Fruit fly (Drosophila melanogaster) whole organism, embryonic: ENCODE results near the gene CG5966.

ENCODE experiments used
- ATbp ChIP-seq: fragments of 200-800 bp; sonication (Bioruptor generic); optimal IDR thresholded peaks from 2 replicates; lab custom pipeline; 2017; ENCODE audit warnings: missing biosample characterization, mild to moderate bottlenecking, missing genetic modification characterization, missing genetic modification reagents
- Atf6 ChIP-seq: fragments of 200-800 bp; sonication (Bioruptor generic); IDR thresholded peaks from 2 replicates; pipeline ENCODE4 v1.3.6; 2022; ENCODE audit warnings: missing biosample characterization, missing genetic modification characterization
- Bdp1 ChIP-seq: fragments of 200-800 bp; sonication (Bioruptor generic); optimal IDR thresholded peaks from 3 replicates; lab custom pipeline; 2016; ENCODE audit warnings: missing biosample characterization, missing genetic modification characterization
- CG10321 ChIP-seq: fragments of 200-800 bp; sonication (Bioruptor generic); IDR thresholded peaks from 2 replicates; pipeline ENCODE4 v1.3.6; 2022; ENCODE audit warnings: missing biosample characterization, missing genetic modification characterization
- CG10366 ChIP-seq: fragments of 200-800 bp; sonication (Bioruptor generic); IDR thresholded peaks from 2 replicates; pipeline ENCODE4 v1.3.6; 2022; ENCODE audit warnings: missing biosample characterization, missing genetic modification characterization
- CG11456 ChIP-seq: fragments of 200-800 bp; sonication (Bioruptor generic); IDR thresholded peaks from 3 replicates; pipeline ENCODE4 v1.3.6; 2022; ENCODE audit warnings: missing biosample characterization, missing genetic modification characterization
- CG11723 ChIP-seq: fragments of 200-800 bp; sonication (Bioruptor generic); optimal IDR thresholded peaks from 2 replicates; lab custom pipeline; 2017; ENCODE audit warnings: missing biosample characterization, mild to moderate bottlenecking, missing genetic modification characterization
- CG14860 ChIP-seq: fragments of 200-800 bp; sonication (Bioruptor generic); IDR thresholded peaks from 3 replicates; pipeline ENCODE4 v1.3.6; 2022; ENCODE audit warnings: missing biosample characterization, missing genetic modification characterization; ENCODE audit not compliant: partially characterized antibody
- CG15601 ChIP-seq: fragments of 200-800 bp; sonication (Bioruptor generic); optimal IDR thresholded peaks from 3 replicates; lab custom pipeline; 2019; ENCODE audit warnings: missing biosample characterization, mild to moderate bottlenecking, missing genetic modification characterization, moderate library complexity
- CG1647 ChIP-seq: fragments of 200-800 bp; sonication (Bioruptor generic); optimal IDR thresholded peaks from 3 replicates; lab custom pipeline; 2016; ENCODE audit warnings: missing biosample characterization, missing genetic modification characterization
- CG17359 ChIP-seq: fragments of 200-800 bp; sonication (Bioruptor generic); optimal IDR thresholded peaks from 3 replicates; lab custom pipeline; 2018; ENCODE audit warnings: missing biosample characterization, mild to moderate bottlenecking, missing genetic modification characterization, moderate library complexity
- CG17612 ChIP-seq: fragments of 200-800 bp; sonication (Bioruptor generic); IDR thresholded peaks from 2 replicates; pipeline ENCODE4 v1.3.6; 2022; ENCODE audit warnings: missing biosample characterization, missing genetic modification characterization
- CG2129 ChIP-seq: fragments of 200-800 bp; sonication (Bioruptor generic); IDR thresholded peaks from 2 replicates; pipeline ENCODE4 v1.3.6; 2022; ENCODE audit warnings: missing biosample characterization, missing genetic modification characterization; ENCODE audit not compliant: partially characterized antibody
- CG32532 ChIP-seq: fragments of 200-800 bp; sonication (Bioruptor generic); IDR thresholded peaks from 2 replicates; pipeline ENCODE4 v1.3.6; 2022; ENCODE audit warnings: missing biosample characterization, missing genetic modification characterization
- CG3847 ChIP-seq: fragments of 200-800 bp; sonication (Bioruptor generic); IDR thresholded peaks from 2 replicates; pipeline ENCODE4 v1.3.6; 2022; ENCODE audit warnings: missing biosample characterization, missing genetic modification characterization
- CG7839 ChIP-seq: fragments of 200-800 bp; sonication (Bioruptor generic); optimal IDR thresholded peaks from 3 replicates; lab custom pipeline; 2018; ENCODE audit warnings: missing biosample characterization, mild to moderate bottlenecking, missing genetic modification characterization, moderate library complexity
- CG8359 ChIP-seq: fragments of 200-800 bp; sonication (Bioruptor generic); optimal IDR thresholded peaks from 2 replicates; lab custom pipeline; 2017; ENCODE audit warnings: missing biosample characterization, mild to moderate bottlenecking, missing genetic modification characterization, borderline replicate concordance
- CG8478 ChIP-seq: fragments of >200 bp; optimal IDR thresholded peaks from 2 replicates; lab custom pipeline; 2018
- CG9215 ChIP-seq: fragments of 200-800 bp; sonication (Bioruptor generic); IDR thresholded peaks from 2 replicates; pipeline ENCODE4 v1.3.6; 2022; ENCODE audit warnings: missing biosample characterization, missing genetic modification characterization
- CTCF ChIP-seq: fragments of 200-800 bp; sonication (Bioruptor generic); optimal IDR thresholded peaks from 2 replicates; lab custom pipeline; 2017; ENCODE audit warnings: missing biosample characterization, mild to moderate bottlenecking, missing genetic modification characterization, moderate library complexity
- CoRest ChIP-seq: fragments of 200-800 bp; sonication (Bioruptor generic); optimal IDR thresholded peaks from 3 replicates; lab custom pipeline; 2018; ENCODE audit warnings: missing biosample characterization, mild to moderate bottlenecking, missing genetic modification characterization, moderate library complexity
- Dfd ChIP-seq, 2 experiments: fragments of >200 bp; optimal IDR thresholded peaks; 2 replicates each; lab custom pipeline; 2017; ENCODE audit warnings: missing biosample characterization in 2 of 2, missing genetic modification characterization in 2 of 2
- Dip2 ChIP-seq: fragments of 200-800 bp; sonication (Bioruptor generic); IDR thresholded peaks from 2 replicates; pipeline ENCODE4 v1.3.6; 2022; ENCODE audit warnings: missing biosample characterization, missing genetic modification characterization
- Doc3 ChIP-seq: fragments of 200-800 bp; sonication (Bioruptor generic); IDR thresholded peaks from 3 replicates; pipeline ENCODE4 v1.3.6; 2022; ENCODE audit warnings: missing biosample characterization, missing genetic modification characterization; ENCODE audit not compliant: partially characterized antibody
- Hr39 ChIP-seq: fragments of >200 bp; optimal IDR thresholded peaks from 2 replicates; lab custom pipeline; 2017
- Max ChIP-seq: fragments of 200-800 bp; sonication (Bioruptor generic); optimal IDR thresholded peaks from 2 replicates; lab custom pipeline; 2016; ENCODE audit warnings: missing biosample characterization, mild to moderate bottlenecking, missing genetic modification characterization
- PHDP ChIP-seq: fragments of 200-800 bp; sonication (Bioruptor generic); optimal IDR thresholded peaks from 3 replicates; lab custom pipeline; 2018; ENCODE audit warnings: missing biosample characterization, mild to moderate bottlenecking, missing genetic modification characterization, moderate library complexity
- Side ChIP-seq: fragments of 200-800 bp; sonication (Bioruptor generic); optimal IDR thresholded peaks from 2 replicates; lab custom pipeline; 2016; ENCODE audit warnings: missing biosample characterization, missing genetic modification characterization
- Taf1 ChIP-seq: fragments of 200-800 bp; sonication (Bioruptor generic); IDR thresholded peaks from 2 replicates; pipeline ENCODE4 v1.3.6; 2022; ENCODE audit warnings: missing biosample characterization, missing genetic modification characterization
- Tbp ChIP-seq: fragments of >200 bp; optimal IDR thresholded peaks from 2 replicates; lab custom pipeline; 2018; ENCODE audit warnings: missing biosample characterization, missing genetic modification characterization
- abd-A ChIP-seq: fragments of 200-800 bp; sonication (Bioruptor generic); optimal IDR thresholded peaks from 3 replicates; lab custom pipeline; 2019; ENCODE audit warnings: missing biosample characterization, mild to moderate bottlenecking, missing genetic modification characterization, moderate library complexity
- ac ChIP-seq: fragments of 200-800 bp; sonication (Bioruptor generic); optimal IDR thresholded peaks from 3 replicates; lab custom pipeline; 2017; ENCODE audit warnings: missing biosample characterization, mild to moderate bottlenecking, missing genetic modification characterization
- ash1 ChIP-seq: fragments of 200-800 bp; sonication (Bioruptor generic); optimal IDR thresholded peaks from 2 replicates; lab custom pipeline; 2018; ENCODE audit warnings: missing biosample characterization, mild to moderate bottlenecking, missing genetic modification characterization
- bowl ChIP-seq: fragments of 200-800 bp; sonication (Bioruptor generic); IDR thresholded peaks from 2 replicates; pipeline ENCODE4 v1.3.6; 2022; ENCODE audit warnings: missing biosample characterization, missing genetic modification characterization
- chinmo ChIP-seq: fragments of 200-800 bp; sonication (Bioruptor generic); IDR thresholded peaks from 4 replicates; pipeline ENCODE4 v1.3.6; 2022; ENCODE audit warnings: missing biosample characterization, missing genetic modification characterization; ENCODE audit not compliant: partially characterized antibody
- dati ChIP-seq: fragments of 200-800 bp; sonication (Bioruptor generic); IDR thresholded peaks from 2 replicates; pipeline ENCODE4 v1.3.6; 2022; ENCODE audit warnings: missing biosample characterization, missing genetic modification characterization
- disco-r ChIP-seq: fragments of 200-800 bp; sonication (Bioruptor generic); optimal IDR thresholded peaks from 2 replicates; lab custom pipeline; 2016; ENCODE audit warnings: missing biosample characterization, missing genetic modification characterization
- fru ChIP-seq: fragments of >200 bp; optimal IDR thresholded peaks from 2 replicates; lab custom pipeline; 2017
- gsb ChIP-seq: fragments of 200-800 bp; sonication (Bioruptor generic); IDR thresholded peaks from 2 replicates; pipeline ENCODE4 v1.3.6; 2022; ENCODE audit warnings: missing biosample characterization, missing genetic modification characterization
- gt ChIP-seq: fragments of 200-800 bp; sonication (Bioruptor generic); IDR thresholded peaks from 2 replicates; pipeline ENCODE4 v1.3.6; 2022; ENCODE audit warnings: missing biosample characterization, missing genetic modification characterization
- kah ChIP-seq: fragments of 200-800 bp; sonication (Bioruptor generic); optimal IDR thresholded peaks from 2 replicates; lab custom pipeline; 2018; ENCODE audit warnings: missing biosample characterization, mild to moderate bottlenecking, missing genetic modification characterization
- lab ChIP-seq: fragments of 200-800 bp; sonication (Bioruptor generic); optimal IDR thresholded peaks from 3 replicates; lab custom pipeline; 2017; ENCODE audit warnings: missing biosample characterization, missing genetic modification characterization, mild to moderate bottlenecking, moderate library complexity, missing genetic modification reagents
- mam ChIP-seq: fragments of 200-800 bp; sonication (Bioruptor generic); optimal IDR thresholded peaks from 3 replicates; lab custom pipeline; 2016; ENCODE audit warnings: missing biosample characterization, missing genetic modification characterization
- phol ChIP-seq: fragments of 200-800 bp; sonication (Bioruptor generic); optimal IDR thresholded peaks from 3 replicates; lab custom pipeline; 2018; ENCODE audit warnings: missing biosample characterization, mild to moderate bottlenecking, missing genetic modification characterization, moderate library complexity
- pzg ChIP-seq: fragments of 200-800 bp; sonication (Bioruptor generic); optimal IDR thresholded peaks from 3 replicates; lab custom pipeline; 2018; ENCODE audit warnings: missing biosample characterization, mild to moderate bottlenecking, missing genetic modification characterization, moderate library complexity
- sc ChIP-seq, 3 experiments: fragments of >200 bp in 2 of 3; fragments of 200-800 bp in 1 of 3; sonication (Bioruptor generic) in 1 of 3; optimal IDR thresholded peaks; 2 replicates in 2 of 3; 3 replicates in 1 of 3; lab custom pipeline; 2017; ENCODE audit warnings: mild to moderate bottlenecking in 1 of 3, missing biosample characterization in 1 of 3, missing genetic modification characterization in 1 of 3, missing genetic modification reagents in 1 of 3
- sr ChIP-seq: fragments of 200-800 bp; sonication (Bioruptor generic); IDR thresholded peaks from 3 replicates; pipeline ENCODE4 v1.3.6; 2022; ENCODE audit warnings: missing biosample characterization, missing genetic modification characterization
- tup ChIP-seq: fragments of 200-800 bp; sonication (Bioruptor generic); optimal IDR thresholded peaks from 2 replicates; lab custom pipeline; 2016; ENCODE audit warnings: missing biosample characterization, mild to moderate bottlenecking, missing genetic modification characterization, moderate library complexity
- unc-4 ChIP-seq: fragments of 200-800 bp; sonication (Bioruptor generic); IDR thresholded peaks from 2 replicates; pipeline ENCODE4 v1.3.6; 2022; ENCODE audit warnings: missing biosample characterization, missing genetic modification characterization; ENCODE audit not compliant: partially characterized antibody
- usp ChIP-seq: fragments of >200 bp; optimal IDR thresholded peaks from 2 replicates; lab custom pipeline; 2017; ENCODE audit warnings: missing biosample characterization, missing genetic modification characterization
- wdn ChIP-seq: fragments of 200-800 bp; sonication (Bioruptor generic); IDR thresholded peaks from 2 replicates; pipeline ENCODE4 v1.3.6; 2022; ENCODE audit warnings: missing biosample characterization, missing genetic modification characterization
- zen2 ChIP-seq: fragments of 200-800 bp; sonication (Bioruptor generic); IDR thresholded peaks from 3 replicates; pipeline ENCODE4 v1.3.6; 2022; ENCODE audit warnings: missing biosample characterization, missing genetic modification characterization; ENCODE audit not compliant: partially characterized antibody

The CG5966 gene

DNA sequence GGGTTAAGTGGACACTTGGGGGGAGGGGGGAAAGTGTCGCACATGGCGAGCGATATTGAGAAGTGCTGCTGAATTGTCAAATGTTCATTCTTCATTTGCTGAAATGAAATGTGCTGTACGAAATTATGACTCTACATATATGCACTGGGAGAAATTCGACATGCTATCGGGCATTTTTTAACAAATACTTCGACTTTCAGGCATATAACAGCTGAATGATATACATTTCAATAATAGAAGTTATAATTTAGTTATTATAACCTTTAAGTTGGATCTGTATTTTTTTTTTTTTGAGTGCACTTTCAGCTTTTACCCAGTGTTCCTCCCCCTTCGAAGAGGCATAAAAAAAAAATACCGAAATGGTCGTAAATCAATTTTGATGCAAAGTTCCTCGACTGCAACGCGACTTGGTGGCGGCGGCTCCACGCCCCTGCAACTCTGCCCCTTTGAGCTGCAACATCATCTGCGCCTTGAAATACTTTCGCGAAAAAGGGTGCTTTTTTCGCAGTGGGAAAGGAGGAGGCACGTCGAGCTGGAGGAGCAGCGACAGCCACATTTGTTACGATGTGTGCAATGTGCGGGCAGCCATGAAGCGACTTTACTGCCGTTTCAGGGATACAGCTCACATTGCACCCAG is 15.1 kb upstream of the CG5966 start (continued):
- TF ChIP-seq wdn (no peak), CG32532 (GFP tag; lab: Robert Waterston, UW) (no peak), CG17359 (tag; lab: Kevin White, UChicago) (peak; percentile 28), CG15601 (tag; lab: Kevin White, UChicago) (no peak), gt (no peak), ac (GFP tag; lab: Kevin White, UChicago) (no peak), PHDP (tag; lab: Kevin White, UChicago) (peak; percentile 17), CG17612 (no peak), Hr39 (lab: Kevin White, UChicago) (no peak), CG14860 (GFP tag; lab: Robert Waterston, UW) (no peak), Bdp1 (GFP tag; lab: Kevin White, UChicago) (no peak), CG10366 (GFP tag; lab: Robert Waterston, UW) (0 out of 2 replicates have a peak, but pooled peaks have one; percentile 37), bowl (GFP tag; lab: Robert Waterston, UW) (no peak), chinmo (GFP tag; lab: Robert Waterston, UW) (no peak), tup (GFP tag; lab: Kevin White, UChicago) (no peak), CG9215 (no peak), mam (no peak), Tbp (GFP tag; lab: Kevin White, UChicago) (no peak), gsb (GFP tag; lab: Robert Waterston, UW) (no peak), CG8359 (GFP tag; lab: Kevin White, UChicago) (no peak), disco-r (GFP tag; lab: Kevin White, UChicago) (no peak), CG10321 (GFP tag; lab: Robert Waterston, UW) (0 out of 2 replicates have a peak, but pooled peaks have one; percentile 13), CG1647 (GFP tag; lab: Kevin White, UChicago) (no peak), CG8478 (lab: Kevin White, UChicago) (no peak), CoRest (tag; lab: Kevin White, UChicago) (peak; percentile 3), CG3847 (GFP tag; lab: Robert Waterston, UW) (no peak), Taf1 (no peak), CG11723 (GFP tag; lab: Kevin White, UChicago) (no peak), kah (GFP tag; lab: Kevin White, UChicago) (no peak), Max (GFP tag; lab: Kevin White, UChicago) (no peak), dati (no peak), CG11456 (no peak), Atf6 (GFP tag; lab: Robert Waterston, UW) (no peak), zen2 (GFP tag; lab: Robert Waterston, UW) (no peak), usp (no peak), abd-A (tag; lab: Kevin White, UChicago) (no peak), CG2129 (GFP tag; lab: Robert Waterston, UW) (no peak), sc (optimal IDR thresholded peaks at IDR 0.05; lab: Kevin White, UChicago) (no peak), sc (GFP tag; optimal IDR thresholded peaks at IDR 0.05; lab: Kevin White, UChicago) (no peak), CTCF (GFP tag; lab: Kevin White, UChicago) (no peak), CG7839 (peak; percentile 1), sr (GFP tag; lab: Robert Waterston, UW) (no peak), lab (peak; percentile 19), phol (peak; percentile 51), Dip2 (GFP tag; lab: Robert Waterston, UW) (no peak), ATbp (GFP tag; lab: Kevin White, UChicago) (peak; percentile 15), fru (lab: Kevin White, UChicago) (no peak), unc-4 (GFP tag; lab: Robert Waterston, UW) (no peak), Doc3 (GFP tag; lab: Robert Waterston, UW) (no peak), Side (no peak), ash1 (GFP tag; lab: Kevin White, UChicago) (no peak), Dfd (GFP tag; optimal IDR thresholded peaks at IDR 0.05; lab: Kevin White, UChicago) (no peak), pzg (GFP tag; lab: Kevin White, UChicago) (no peak)
